Worm (Caenorhabditis elegans): ENCODE measurements around the gene maa-1.
"Not testable (repeated sequence)": the region's sequence is repeated elsewhere in the genome, so short reads cannot be mapped to it uniquely, and the experiment has no call there.

maa-1 gene

ce11 chrIII:11808818-11809217, 13.5 kb downstream of the maa-1 start, which contains the start of gene C18D11.9:
TSS of gene C18D11.9 (plus strand) at chrIII:11809118.
- TF ChIP-seq skn-1 (tag; optimal IDR thresholded peaks at IDR 0.05) (no peak), ZK546.5 (tag; optimal IDR thresholded peaks at IDR 0.05) (no peak), nhr-129 (tag; optimal IDR thresholded peaks at IDR 0.05) (no peak), elt-1 (tag; optimal IDR thresholded peaks at IDR 0.05) (no peak), nhr-6 (tag; optimal IDR thresholded peaks at IDR 0.05) (no peak), lin-39 (tag; optimal IDR thresholded peaks at IDR 0.05) (no peak), peb-1 (tag; optimal IDR thresholded peaks at IDR 0.05) (no peak), mab-5 (tag; optimal IDR thresholded peaks at IDR 0.05) (no peak), Y55F3AM.14 (GFP tag; optimal IDR thresholded peaks at IDR 0.05) (no peak)

ce11 chrIII:11807418-11807817, 14.9 kb downstream of the maa-1 start, which contains the start of gene C18D11.10:
TSS of gene C18D11.10 (plus strand) at chrIII:11807718.
- TF ChIP-seq lin-39 (tag; optimal IDR thresholded peaks at IDR 0.05) (no peak), ama-1 (optimal IDR thresholded peaks at IDR 0.05) (no peak), skn-1 (tag; optimal IDR thresholded peaks at IDR 0.05) (no peak), dmd-4 (tag; optimal IDR thresholded peaks at IDR 0.05) (no peak), unc-62 (GFP tag; optimal IDR thresholded peaks at IDR 0.05) (no peak), ztf-11 (tag; optimal IDR thresholded peaks at IDR 0.05) (no peak), mbf-1 (tag; optimal IDR thresholded peaks at IDR 0.05) (no peak), zag-1 (tag; optimal IDR thresholded peaks at IDR 0.05) (no peak), peb-1 (tag; optimal IDR thresholded peaks at IDR 0.05) (no peak), ceh-82 (tag; optimal IDR thresholded peaks at IDR 0.05) (no peak), ceh-16 (tag; optimal IDR thresholded peaks at IDR 0.05) (no peak), C34F6.9 (tag; optimal IDR thresholded peaks at IDR 0.05) (no peak), fos-1 (tag; optimal IDR thresholded peaks at IDR 0.05) (no peak)

ce11 chrIII:11806695-11807094, 15.6 kb downstream of the maa-1 start, which contains the start of gene C18D11.7:
TSS of gene C18D11.7 (minus strand) at chrIII:11806795.
- TF ChIP-seq ztf-1 (GFP tag; conservative IDR thresholded peaks at IDR 0.05): no peak
- no peak for TF ChIP-seq ceh-16 (tag; optimal IDR thresholded peaks at IDR 0.05)
- TF ChIP-seq nhr-129 (tag; optimal IDR thresholded peaks at IDR 0.05): no peak
- no peak for TF ChIP-seq F13H6.1 (tag; optimal IDR thresholded peaks at IDR 0.05)
- TF ChIP-seq nhr-23 (tag; optimal IDR thresholded peaks at IDR 0.05): no peak
- TF ChIP-seq peb-1 (tag; optimal IDR thresholded peaks at IDR 0.05): no peak
- TF ChIP-seq ztf-11 (tag; optimal IDR thresholded peaks at IDR 0.05): no peak
- TF ChIP-seq skn-1 (tag; optimal IDR thresholded peaks at IDR 0.05): no peak
- TF ChIP-seq lin-13 (GFP tag; optimal IDR thresholded peaks at IDR 0.05): no peak

- no peak for TF ChIP-seq nhr-25 (tag; optimal IDR thresholded peaks at IDR 0.05)
- TF ChIP-seq C34F6.9 (tag; optimal IDR thresholded peaks at IDR 0.05): no peak
- TF ChIP-seq nhr-11 (tag; optimal IDR thresholded peaks at IDR 0.05): no peak
- no peak for TF ChIP-seq nhr-6 (tag; optimal IDR thresholded peaks at IDR 0.05)
- TF ChIP-seq lin-11 (tag; optimal IDR thresholded peaks at IDR 0.05): no peak
- TF ChIP-seq dmd-4 (tag; optimal IDR thresholded peaks at IDR 0.05): no peak
- TF ChIP-seq ama-1 (optimal IDR thresholded peaks at IDR 0.05): no peak
- no peak for TF ChIP-seq mdl-1 (tag; optimal IDR thresholded peaks at IDR 0.05)
- no peak for TF ChIP-seq gmeb-1 (tag; optimal IDR thresholded peaks at IDR 0.05)
- no peak for TF ChIP-seq egl-27 (tag; optimal IDR thresholded peaks at IDR 0.05)
These were observed 26.9 kb downstream of the maa-1 start, which contains the start of gene twk-39 for ce11 chrIII:11795448-11795847. TSS of gene twk-39 (plus strand) at chrIII:11795748.

ce11 chrIII:11794389-11794788, 27.9 kb downstream of the maa-1 start:
- peak; percentile 30 for TF ChIP-seq sem-4 (tag; optimal IDR thresholded peaks at IDR 0.05)
- no peak for TF ChIP-seq peb-1 (tag; optimal IDR thresholded peaks at IDR 0.05)

ce11 chrIII:11792295-11793256, 29.8 kb downstream of the maa-1 start, which contains the start of gene C24H11.2:
TSS of gene C24H11.2 (minus strand) at chrIII:11792345.
- TF ChIP-seq crh-2 (tag; optimal IDR thresholded peaks at IDR 0.05) (peak; percentile 53), egl-27 (tag; optimal IDR thresholded peaks at IDR 0.05) (peak; percentile 26), fos-1 (tag; optimal IDR thresholded peaks at IDR 0.05) (peak; percentile 47), gmeb-1 (tag; optimal IDR thresholded peaks at IDR 0.05) (peak; percentile 72), sma-3 (GFP tag; optimal IDR thresholded peaks at IDR 0.05) (peak; percentile 51), lsy-2 (tag; optimal IDR thresholded peaks at IDR 0.05) (peak in 1 of 2 experiments; percentile 31), mab-5 (tag; optimal IDR thresholded peaks at IDR 0.05) (peak; percentile 39), snpc-4 (tag; optimal IDR thresholded peaks at IDR 0.05) (peak; percentile 77), lin-11 (tag; optimal IDR thresholded peaks at IDR 0.05) (peak; percentile 49), nhr-129 (tag; optimal IDR thresholded peaks at IDR 0.05) (peak; percentile 59), F13H6.1 (tag; optimal IDR thresholded peaks at IDR 0.05) (peak; percentile 65), unc-55 (GFP tag; optimal IDR thresholded peaks at IDR 0.05) (peak; percentile 50), C34F6.9 (tag; optimal IDR thresholded peaks at IDR 0.05) (peak; percentile 46), sma-9 (GFP tag; optimal IDR thresholded peaks at IDR 0.05) (peak; percentile 48), nhr-25 (tag; optimal IDR thresholded peaks at IDR 0.05) (peak; percentile 41), sem-4 (tag; optimal IDR thresholded peaks at IDR 0.05) (peak; percentile 54), ztf-4 (tag; optimal IDR thresholded peaks at IDR 0.05) (peak; percentile 8)
- TF ChIP-seq sma-9 (tag; optimal IDR thresholded peaks at IDR 0.05): not testable (repeated sequence)
